Worm (Caenorhabditis elegans): ENCODE results near the gene hmg-11.

DNA sequence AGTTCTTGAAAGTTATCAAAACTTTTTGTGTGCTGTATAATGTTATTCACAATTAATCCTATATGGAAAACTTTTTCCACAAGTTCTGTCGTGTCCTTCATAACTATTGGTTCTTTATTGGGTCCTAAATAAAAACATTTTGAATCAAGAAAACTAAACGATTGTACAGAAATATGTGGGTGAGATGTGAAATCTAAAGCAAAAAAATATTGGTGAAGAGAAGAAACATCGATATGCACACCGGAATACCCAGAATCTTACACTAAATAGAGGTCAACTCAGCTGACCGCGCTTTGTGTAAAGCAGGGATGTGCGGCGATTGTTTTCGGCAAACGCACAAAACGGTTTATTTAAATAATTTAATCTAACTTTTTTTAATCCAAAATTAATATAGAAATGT is 11.6 kb upstream of the hmg-11 start, which contains the start of gene T05A7.13:
- no peak for TF ChIP-seq lir-1 (GFP tag; conservative IDR thresholded peaks at IDR 0.05)
- TF ChIP-seq madf-6 (GFP tag; IDR thresholded peaks at IDR 0.05), result no peak
- no peak for TF ChIP-seq ekl-4 (GFP tag; IDR thresholded peaks at IDR 0.05)
- TF ChIP-seq dpff-1 (tag; optimal IDR thresholded peaks at IDR 0.05), result no peak
- no peak for TF ChIP-seq B0261.1 (tag; optimal IDR thresholded peaks at IDR 0.05)
- no peak for TF ChIP-seq ets-4 (GFP tag; optimal IDR thresholded peaks at IDR 0.05)
- TF ChIP-seq zim-3 (tag; optimal IDR thresholded peaks at IDR 0.05), result no peak
- TF ChIP-seq nhr-27 (tag; optimal IDR thresholded peaks at IDR 0.05), result no peak

All from whole organism, young adult.